Worm (Caenorhabditis elegans) whole organism, late embryonic: Measurements from ENCODE around the gene amx-1.
A peak's percentile ranks its signal among the peaks of the same experiment; 100 is the strongest.

Experiments used
- C38D4.7 ChIP-seq: fragments of 200-800 bp; sonication (Bioruptor generic); optimal IDR thresholded peaks from 2 replicates; lab custom pipeline; 2018; ENCODE audit warnings: mild to moderate bottlenecking, missing genetic modification characterization, moderate library complexity, missing compliant biosample characterization
- F13H6.1 ChIP-seq: sonication (generic microtip); optimal IDR thresholded peaks from 2 replicates; lab custom pipeline; 2016; ENCODE audit warnings: missing genetic modification characterization, missing compliant biosample characterization
- K02D7.2 ChIP-seq: sonication (generic microtip); optimal IDR thresholded peaks from 2 replicates; lab custom pipeline; 2017; ENCODE audit warnings: mild to moderate bottlenecking, missing genetic modification characterization, missing compliant biosample characterization
- T23F11.4 ChIP-seq: fragments of 200-800 bp; sonication (Bioruptor generic); optimal IDR thresholded peaks from 2 replicates; lab custom pipeline; 2018; ENCODE audit warnings: mild to moderate bottlenecking, missing genetic modification characterization, missing compliant biosample characterization
- Y22D7AL.16 ChIP-seq: sonication (generic microtip); optimal IDR thresholded peaks from 2 replicates; lab custom pipeline; 2016; ENCODE audit warnings: missing genetic modification characterization, missing compliant biosample characterization
- ahr-1 ChIP-seq: sonication (generic microtip); optimal IDR thresholded peaks from 2 replicates; lab custom pipeline; 2016; ENCODE audit warnings: missing genetic modification characterization, missing compliant biosample characterization
- ama-1 ChIP-seq: fragments of 150-350 bp; optimal IDR thresholded peaks from 2 replicates; lab custom pipeline; 2014
- ceh-18 ChIP-seq: sonication (generic microtip); optimal IDR thresholded peaks from 2 replicates; lab custom pipeline; 2016; ENCODE audit warnings: missing genetic modification characterization, missing compliant biosample characterization
- ceh-19 ChIP-seq: fragments of 200-800 bp; sonication (Bioruptor generic); optimal IDR thresholded peaks from 2 replicates; lab custom pipeline; 2018; ENCODE audit warnings: mild to moderate bottlenecking, missing genetic modification characterization, missing compliant biosample characterization
- ceh-2 ChIP-seq: sonication (generic microtip); optimal IDR thresholded peaks from 2 replicates; lab custom pipeline; 2016; ENCODE audit warnings: missing genotype, missing genetic modification characterization, missing compliant biosample characterization
- ceh-24 ChIP-seq: sonication (generic microtip); optimal IDR thresholded peaks from 2 replicates; lab custom pipeline; 2016; ENCODE audit warnings: mild to moderate bottlenecking, missing genetic modification characterization, missing compliant biosample characterization
- ceh-30 ChIP-seq: fragments of 150-350 bp; optimal IDR thresholded peaks from 2 replicates; lab custom pipeline; 2014; ENCODE audit warnings: missing biosample characterization, missing genetic modification characterization
- ceh-31 ChIP-seq: sonication (generic microtip); optimal IDR thresholded peaks from 2 replicates; lab custom pipeline; 2016; ENCODE audit warnings: missing genetic modification characterization, missing compliant biosample characterization
- ceh-34 ChIP-seq: sonication (generic microtip); optimal IDR thresholded peaks from 2 replicates; lab custom pipeline; 2016; ENCODE audit warnings: mild to moderate bottlenecking, missing genetic modification characterization, missing compliant biosample characterization
- ceh-6 ChIP-seq: fragments of 200-800 bp; sonication (Bioruptor generic); optimal IDR thresholded peaks from 2 replicates; lab custom pipeline; 2018; ENCODE audit warnings: mild to moderate bottlenecking, missing genetic modification characterization, missing compliant biosample characterization
- ceh-9 ChIP-seq: sonication (generic microtip); optimal IDR thresholded peaks from 2 replicates; lab custom pipeline; 2016; ENCODE audit warnings: mild to moderate bottlenecking, missing genetic modification characterization, inconsistent platforms, missing compliant biosample characterization
- che-1 ChIP-seq: sonication (generic microtip); optimal IDR thresholded peaks from 2 replicates; lab custom pipeline; 2016; ENCODE audit warnings: mild to moderate bottlenecking, missing genetic modification characterization, missing compliant biosample characterization
- dve-1 ChIP-seq: sonication (generic microtip); optimal IDR thresholded peaks from 2 replicates; lab custom pipeline; 2017; ENCODE audit warnings: antibody characterized with exemption, mild to moderate bottlenecking, missing genetic modification characterization, missing compliant biosample characterization
- elt-2 ChIP-seq: sonication (generic microtip); optimal IDR thresholded peaks from 2 replicates; lab custom pipeline; 2016; ENCODE audit warnings: missing genetic modification reagents, missing genetic modification characterization, missing compliant biosample characterization
- elt-4 ChIP-seq: sonication (generic microtip); optimal IDR thresholded peaks from 2 replicates; lab custom pipeline; 2016; ENCODE audit warnings: missing genetic modification characterization, missing compliant biosample characterization
- ets-4 ChIP-seq: sonication (generic microtip); optimal IDR thresholded peaks from 2 replicates; lab custom pipeline; 2016; ENCODE audit warnings: missing genetic modification characterization, missing compliant biosample characterization
- fkh-10 ChIP-seq: fragments of 150-350 bp; optimal IDR thresholded peaks from 2 replicates; lab custom pipeline; 2014; ENCODE audit warnings: missing biosample characterization, missing genetic modification reagents, missing genetic modification characterization
- fkh-6 ChIP-seq: sonication (generic microtip); optimal IDR thresholded peaks from 2 replicates; lab custom pipeline; 2016; ENCODE audit warnings: missing genetic modification characterization, missing compliant biosample characterization
- gmeb-2 ChIP-seq: sonication (generic microtip); optimal IDR thresholded peaks from 2 replicates; lab custom pipeline; 2016; ENCODE audit warnings: missing genetic modification characterization, inconsistent platforms, missing compliant biosample characterization
- hlh-15 ChIP-seq: sonication (generic microtip); optimal IDR thresholded peaks from 2 replicates; lab custom pipeline; 2016; ENCODE audit warnings: missing genetic modification characterization, missing compliant biosample characterization
- hlh-6 ChIP-seq: sonication (generic microtip); optimal IDR thresholded peaks from 2 replicates; lab custom pipeline; 2016; ENCODE audit warnings: missing genotype, missing genetic modification characterization, missing compliant biosample characterization
- lin-11 ChIP-seq: fragments of 200-800 bp; sonication (Bioruptor generic); optimal IDR thresholded peaks from 2 replicates; lab custom pipeline; 2018; ENCODE audit warnings: mild to moderate bottlenecking, missing genetic modification characterization, missing compliant biosample characterization
- madf-2 ChIP-seq: sonication (generic microtip); optimal IDR thresholded peaks from 2 replicates; lab custom pipeline; 2017; ENCODE audit warnings: missing genetic modification characterization, missing compliant biosample characterization
- nfya-1 ChIP-seq: sonication (generic microtip); optimal IDR thresholded peaks from 2 replicates; lab custom pipeline; 2017; ENCODE audit warnings: missing genetic modification characterization, mild to moderate bottlenecking, missing compliant biosample characterization, antibody characterized with exemption, moderate library complexity
- nhr-232 ChIP-seq: sonication (generic microtip); optimal IDR thresholded peaks from 2 replicates; lab custom pipeline; 2016; ENCODE audit warnings: missing genetic modification characterization, missing compliant biosample characterization
- odd-2 ChIP-seq: sonication (generic microtip); optimal IDR thresholded peaks from 2 replicates; lab custom pipeline; 2017; ENCODE audit warnings: antibody characterized with exemption, mild to moderate bottlenecking, missing genetic modification characterization, missing compliant biosample characterization
- pag-3 ChIP-seq: sonication (generic microtip); optimal IDR thresholded peaks from 2 replicates; lab custom pipeline; 2016; ENCODE audit warnings: missing compliant biosample characterization, missing genetic modification characterization, borderline replicate concordance
- pax-1 ChIP-seq: fragments of 150-350 bp; optimal IDR thresholded peaks from 2 replicates; lab custom pipeline; 2014; ENCODE audit warnings: missing biosample characterization, missing genetic modification characterization
- pha-2 ChIP-seq: sonication (generic microtip); optimal IDR thresholded peaks from 2 replicates; lab custom pipeline; 2017; ENCODE audit warnings: mild to moderate bottlenecking, missing genetic modification characterization, missing compliant biosample characterization
- pha-4 ChIP-seq: fragments of 150-350 bp; optimal IDR thresholded peaks from 2 replicates; lab custom pipeline; 2018; ENCODE audit warnings: missing biosample characterization, missing genetic modification reagents, missing genetic modification characterization
- pqm-1 ChIP-seq: sonication (generic microtip); optimal IDR thresholded peaks from 2 replicates; lab custom pipeline; 2016; ENCODE audit warnings: missing genetic modification characterization, missing compliant biosample characterization
- pros-1 ChIP-seq: fragments of 150-350 bp; optimal IDR thresholded peaks from 2 replicates; lab custom pipeline; 2014; ENCODE audit warnings: missing biosample characterization, missing genetic modification reagents, missing genetic modification characterization
- ref-2 ChIP-seq: sonication (generic microtip); optimal IDR thresholded peaks from 2 replicates; lab custom pipeline; 2016; ENCODE audit warnings: missing genetic modification characterization, missing compliant biosample characterization
- rnt-1 ChIP-seq: sonication (generic microtip); optimal IDR thresholded peaks from 2 replicates; lab custom pipeline; 2016; ENCODE audit warnings: missing genetic modification characterization, missing compliant biosample characterization
- sox-4 ChIP-seq: sonication (generic microtip); optimal IDR thresholded peaks from 2 replicates; lab custom pipeline; 2017; ENCODE audit warnings: mild to moderate bottlenecking, missing genetic modification characterization, inconsistent platforms, missing compliant biosample characterization
- syd-9 ChIP-seq: sonication (generic microtip); optimal IDR thresholded peaks from 2 replicates; lab custom pipeline; 2016; ENCODE audit warnings: mild to moderate bottlenecking, missing genetic modification characterization, moderate library complexity, missing compliant biosample characterization
- tbx-2 ChIP-seq: sonication (generic microtip); optimal IDR thresholded peaks from 2 replicates; lab custom pipeline; 2016; ENCODE audit warnings: missing genetic modification characterization, missing compliant biosample characterization
- tbx-7 ChIP-seq: sonication (generic microtip); optimal IDR thresholded peaks from 2 replicates; lab custom pipeline; 2016; ENCODE audit warnings: missing genotype, missing genetic modification characterization, missing compliant biosample characterization
- ttx-3 ChIP-seq: sonication (generic microtip); optimal IDR thresholded peaks from 2 replicates; lab custom pipeline; 2016; ENCODE audit warnings: missing genetic modification reagents, missing genetic modification characterization, missing compliant biosample characterization
- unc-3 ChIP-seq, 2 experiments: fragments of 200-800 bp in 1 of 2; sonication (Bioruptor generic) in 1 of 2; sonication (generic microtip) in 1 of 2; conservative IDR thresholded peaks in 1 of 2; optimal IDR thresholded peaks in 1 of 2; 2 replicates each; pipeline versions ENCODE4 v1.3.6 to Lab custom; 2016 to 2022; ENCODE audit warnings: missing compliant biosample characterization in 2 of 2, missing genetic modification characterization in 2 of 2, missing genetic modification reagents in 1 of 2
- unc-42 ChIP-seq: sonication (generic microtip); optimal IDR thresholded peaks from 2 replicates; lab custom pipeline; 2016; ENCODE audit warnings: missing genotype, missing genetic modification characterization, missing compliant biosample characterization
- unc-55 ChIP-seq: sonication (generic microtip); optimal IDR thresholded peaks from 2 replicates; lab custom pipeline; 2017; ENCODE audit warnings: missing biosample characterization, missing genetic modification reagents, missing genetic modification characterization
- unc-86 ChIP-seq: sonication (generic microtip); optimal IDR thresholded peaks from 2 replicates; lab custom pipeline; 2016; ENCODE audit warnings: missing genetic modification characterization, missing compliant biosample characterization
- zip-5 ChIP-seq: sonication (generic microtip); optimal IDR thresholded peaks from 2 replicates; lab custom pipeline; 2016; ENCODE audit warnings: missing genetic modification characterization, missing compliant biosample characterization

Gene amx-1

DNA sequence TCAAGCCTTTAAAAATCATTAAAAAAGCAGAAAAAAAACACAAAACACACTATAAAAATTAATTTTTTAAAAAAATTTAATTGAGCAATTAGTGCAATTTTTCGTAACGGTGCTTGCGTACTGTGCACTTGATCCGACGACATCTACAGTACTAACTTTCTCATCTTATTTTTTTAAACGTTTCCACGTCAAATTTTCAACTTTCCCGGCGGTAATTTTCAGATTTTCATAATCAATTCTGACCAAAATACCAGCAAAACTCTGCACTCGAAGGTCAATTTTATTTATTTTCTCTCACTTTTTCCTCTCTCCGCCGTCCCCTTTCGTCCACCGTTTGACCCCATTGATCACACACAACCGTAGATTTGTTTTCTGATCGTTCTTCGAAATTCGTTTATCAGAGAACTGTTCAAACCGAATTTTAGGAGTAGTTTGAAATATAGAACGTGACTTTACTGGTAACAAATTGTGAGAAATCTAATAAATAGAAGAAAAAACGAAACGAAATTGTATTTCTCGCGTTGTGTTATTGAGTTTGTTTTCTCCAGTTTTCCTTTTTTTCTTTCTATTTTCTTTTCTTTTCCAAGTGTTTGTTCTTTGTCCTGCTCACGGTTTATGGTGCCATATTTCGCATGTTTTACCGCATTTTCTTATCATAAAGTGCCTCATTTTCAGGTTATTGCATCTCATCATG lies 41.8 kb downstream of the amx-1 start, which contains the start of gene acs-19:
Gene acs-19 (plus strand): TSS at position 676 of the 694 bp plus-strand sequence.
- TF ChIP-seq unc-86 (tag; lab: Kevin White, UChicago) = no peak
- TF ChIP-seq tbx-2 (tag; lab: Kevin White, UChicago) = no peak
- TF ChIP-seq pros-1 = no peak
- TF ChIP-seq unc-42 (tag; lab: Kevin White, UChicago) = peak; percentile 83
- no peak for TF ChIP-seq unc-55 (GFP tag; lab: Kevin White, UChicago)
- no peak for TF ChIP-seq ahr-1 (tag; lab: Kevin White, UChicago)
- TF ChIP-seq pqm-1 (tag; lab: Kevin White, UChicago) = no peak

DNA sequence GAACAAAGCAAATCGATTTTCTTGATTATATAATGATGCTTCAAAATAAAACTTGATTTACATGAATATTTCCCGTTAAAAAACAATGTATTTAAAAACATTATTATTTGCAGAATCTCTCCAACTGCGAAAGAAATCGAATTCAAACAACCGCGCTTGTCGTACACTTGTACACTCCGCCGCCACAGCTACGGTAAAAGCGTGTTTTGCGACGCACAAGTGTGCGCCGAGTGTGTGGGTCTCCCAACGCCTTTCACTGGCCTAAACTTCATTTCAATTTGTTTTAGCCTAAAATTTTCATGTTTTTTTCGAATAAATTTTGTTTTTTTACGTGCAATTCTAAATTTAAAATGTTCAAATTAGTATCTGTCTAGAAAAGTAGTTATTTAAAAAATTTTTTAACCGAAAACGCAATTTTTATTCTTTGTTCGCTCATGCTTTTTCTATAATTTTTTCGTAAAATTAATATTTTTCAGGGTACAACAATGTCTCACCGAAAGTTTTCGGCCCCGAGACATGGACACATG lies 45.2 kb downstream of the amx-1 start, which contains the start of gene rpl-3:
Gene rpl-3 (plus strand): TSS at position 477 of the 527 bp plus-strand sequence.
- TF ChIP-seq ceh-24 (tag; lab: Kevin White, UChicago) (peak; percentile 95), lin-11 (tag; lab: Kevin White, UChicago) (peak; percentile 74), ets-4 (tag; lab: Kevin White, UChicago) (peak; percentile 99), zip-5 (tag; lab: Kevin White, UChicago) (peak; percentile 63), ahr-1 (tag; lab: Kevin White, UChicago) (peak; percentile 94), elt-2 (tag; lab: Kevin White, UChicago) (peak; percentile 99), syd-9 (peak; percentile 98), F13H6.1 (tag; lab: Kevin White, UChicago) (peak; percentile 97), tbx-2 (tag; lab: Kevin White, UChicago) (peak; percentile 100), K02D7.2 (tag; lab: Kevin White, UChicago) (peak; percentile 96), ttx-3 (peak; percentile 94), fkh-10 (peak; percentile 96), hlh-15 (tag; lab: Kevin White, UChicago) (peak; percentile 81), ceh-9 (tag; lab: Kevin White, UChicago) (no peak), rnt-1 (tag; lab: Kevin White, UChicago) (peak; percentile 100), ceh-31 (tag; lab: Kevin White, UChicago) (peak; percentile 99), C38D4.7 (peak; percentile 72), hlh-6 (tag; lab: Kevin White, UChicago) (peak; percentile 88), pha-4 (tag; lab: Kevin White, UChicago) (no peak), nfya-1 (tag; lab: Kevin White, UChicago) (peak; percentile 100), nhr-232 (tag; lab: Kevin White, UChicago) (peak; percentile 38), dve-1 (tag; lab: Kevin White, UChicago) (peak; percentile 99), ceh-30 (tag; lab: Kevin White, UChicago) (peak; percentile 98), sox-4 (tag; lab: Kevin White, UChicago) (peak; percentile 96), pha-2 (tag; lab: Kevin White, UChicago) (peak; percentile 90), pros-1 (peak; percentile 97), Y22D7AL.16 (peak; percentile 97), che-1 (tag; lab: Kevin White, UChicago) (peak; percentile 81), unc-3 (GFP tag; conservative IDR thresholded peaks at IDR 0.05; lab: Robert Waterston, UW) (peak; percentile 95), unc-3 (tag; optimal IDR thresholded peaks at IDR 0.05; lab: Kevin White, UChicago) (peak; percentile 98), fkh-6 (tag; lab: Kevin White, UChicago) (peak; percentile 81), T23F11.4 (GFP tag; lab: Kevin White, UChicago) (peak; percentile 98), tbx-7 (tag; lab: Kevin White, UChicago) (peak; percentile 89), pax-1 (peak; percentile 97), elt-4 (no peak), ceh-6 (GFP tag; lab: Kevin White, UChicago) (peak; percentile 87), ceh-34 (tag; lab: Kevin White, UChicago) (peak; percentile 100), ceh-2 (tag; lab: Kevin White, UChicago) (peak; percentile 94), ceh-18 (peak; percentile 100), ama-1 (lab: Kevin White, UChicago) (no peak), gmeb-2 (tag; lab: Kevin White, UChicago) (peak; percentile 96), madf-2 (peak; percentile 97), odd-2 (tag; lab: Kevin White, UChicago) (peak; percentile 52), ceh-19 (GFP tag; lab: Kevin White, UChicago) (peak; percentile 96), pag-3 (peak; percentile 90), ref-2 (tag; lab: Kevin White, UChicago) (peak; percentile 100)
